Worm (Caenorhabditis elegans): Measurements from ENCODE around the gene Y22D7AL.3.

The Y22D7AL.3 gene

DNA sequence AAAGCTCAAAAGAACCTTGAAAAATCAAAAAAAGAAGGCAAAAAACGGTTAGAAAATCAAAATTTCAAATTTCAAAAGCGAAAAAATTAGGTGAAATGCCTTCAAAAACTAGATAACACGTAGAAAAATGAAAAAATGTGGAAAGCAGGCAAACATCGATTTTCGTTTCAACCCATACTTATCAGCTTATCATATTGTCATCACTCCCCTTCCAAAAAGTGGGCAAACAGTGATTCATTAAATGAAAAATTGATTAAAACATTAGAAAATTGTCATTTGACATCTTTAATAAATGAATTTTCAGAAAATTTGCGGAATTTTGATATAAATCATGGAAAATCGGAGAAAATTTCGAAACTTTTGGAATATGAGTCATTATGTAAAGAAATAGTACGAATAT is 19.8 kb downstream of the Y22D7AL.3 start:
- TF ChIP-seq pqm-1 (tag; optimal IDR thresholded peaks at IDR 0.05), result peak; percentile 32
- TF ChIP-seq elt-2 (tag; optimal IDR thresholded peaks at IDR 0.05), result peak; percentile 65
- TF ChIP-seq skn-1 (tag; optimal IDR thresholded peaks at IDR 0.05), result peak; percentile 9
- no peak for TF ChIP-seq daf-12 (tag; optimal IDR thresholded peaks at IDR 0.05)
- peak; percentile 23 for TF ChIP-seq pha-4 (tag; optimal IDR thresholded peaks at IDR 0.05)
- TF ChIP-seq nhr-77 (tag; optimal IDR thresholded peaks at IDR 0.05), result no peak

DNA sequence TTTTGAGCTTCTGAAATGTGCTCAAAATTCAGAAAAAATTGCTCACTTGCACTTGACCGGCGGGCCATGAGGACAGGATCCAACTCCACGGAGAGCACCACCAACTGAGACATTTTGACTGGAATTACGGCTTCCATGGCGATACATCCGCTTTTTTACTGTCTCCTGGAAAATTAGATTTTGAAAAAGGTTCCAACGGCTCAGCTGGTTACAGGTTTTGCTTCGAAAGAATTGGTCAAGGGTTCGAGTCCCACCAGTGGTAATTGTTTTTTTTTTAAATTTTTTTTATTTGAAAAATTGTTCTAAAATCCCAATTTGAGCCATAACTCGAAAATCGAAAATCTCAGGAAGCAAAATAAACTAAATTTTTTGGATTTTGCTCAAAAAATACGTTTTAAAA is 21.1 kb downstream of the Y22D7AL.3 start:
- TF ChIP-seq fkh-2 (tag; optimal IDR thresholded peaks at IDR 0.05) (no peak), ceh-16 (tag; optimal IDR thresholded peaks at IDR 0.05) (no peak), mml-1 (tag; optimal IDR thresholded peaks at IDR 0.05) (no peak), eor-1 (tag; optimal IDR thresholded peaks at IDR 0.05) (no peak)

ce11 chrIII:1663056-1663455 is 21.8 kb downstream of the Y22D7AL.3 start:
- TF ChIP-seq ztf-4 (tag; optimal IDR thresholded peaks at IDR 0.05), result no peak
- peak; percentile 95 for TF ChIP-seq ceh-28 (tag; optimal IDR thresholded peaks at IDR 0.05)

- TF ChIP-seq unc-39 (tag; optimal IDR thresholded peaks at IDR 0.05) (no peak), nhr-23 (tag; optimal IDR thresholded peaks at IDR 0.05) (no peak), elt-2 (tag; optimal IDR thresholded peaks at IDR 0.05) (no peak), nhr-11 (tag; optimal IDR thresholded peaks at IDR 0.05) (no peak), nhr-12 (tag; optimal IDR thresholded peaks at IDR 0.05) (no peak), lin-39 (tag; optimal IDR thresholded peaks at IDR 0.05) (no peak), ceh-16 (tag; optimal IDR thresholded peaks at IDR 0.05) (no peak), fkh-2 (tag; optimal IDR thresholded peaks at IDR 0.05) (no peak), eor-1 (tag; optimal IDR thresholded peaks at IDR 0.05) (no peak), pqm-1 (tag; optimal IDR thresholded peaks at IDR 0.05) (no peak), aly-2 (tag; optimal IDR thresholded peaks at IDR 0.05) (no peak), nhr-67 (tag; optimal IDR thresholded peaks at IDR 0.05) (no peak), ZK546.5 (tag; optimal IDR thresholded peaks at IDR 0.05) (no peak), zag-1 (tag; optimal IDR thresholded peaks at IDR 0.05) (no peak), fkh-10 (GFP tag; optimal IDR thresholded peaks at IDR 0.05) (no peak), ztf-11 (tag; optimal IDR thresholded peaks at IDR 0.05) (no peak), elt-1 (tag; optimal IDR thresholded peaks at IDR 0.05) (no peak), tbx-2 (tag; optimal IDR thresholded peaks at IDR 0.05) (no peak), lin-15B (tag; optimal IDR thresholded peaks at IDR 0.05) (no peak), pha-4 (tag; optimal IDR thresholded peaks at IDR 0.05) (no peak)
Observed at ce11 chrIII:1664761-1665266, 23.6 kb downstream of the Y22D7AL.3 start, which contains the start of gene Y22D7AL.16. Y22D7AL.16 (minus strand) TSS chrIII:1665216.

DNA sequence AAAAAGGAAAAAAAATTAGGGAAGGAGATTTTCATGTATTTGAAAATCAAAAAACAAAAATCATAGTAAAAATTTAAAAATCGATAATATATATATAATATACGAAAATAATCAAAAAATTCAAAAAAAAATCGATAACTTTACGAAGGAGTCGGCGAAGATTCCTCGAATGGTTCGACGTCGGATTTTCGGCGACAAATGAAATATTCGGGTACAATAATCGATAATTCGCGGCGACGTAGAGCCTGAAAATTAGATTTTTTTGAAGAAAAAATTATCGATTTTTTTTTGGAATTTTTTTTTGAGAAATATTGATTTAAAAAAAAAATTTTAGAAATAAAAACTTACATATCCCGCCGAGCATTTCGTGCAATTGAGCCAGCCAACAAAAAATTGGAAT is 24.1 kb downstream of the Y22D7AL.3 start:
- TF ChIP-seq ztf-11 (tag; optimal IDR thresholded peaks at IDR 0.05) (no peak), R02D3.7 (tag; optimal IDR thresholded peaks at IDR 0.05) (no peak), ceh-28 (tag; optimal IDR thresholded peaks at IDR 0.05) (peak; percentile 60)

- TF ChIP-seq egl-5 (tag; optimal IDR thresholded peaks at IDR 0.05) (no peak), elt-3 (tag; optimal IDR thresholded peaks at IDR 0.05) (no peak), nhr-25 (tag; optimal IDR thresholded peaks at IDR 0.05) (no peak), snpc-4 (tag; optimal IDR thresholded peaks at IDR 0.05) (no peak), nhr-23 (tag; optimal IDR thresholded peaks at IDR 0.05) (no peak), unc-39 (tag; optimal IDR thresholded peaks at IDR 0.05) (no peak), ceh-9 (tag; optimal IDR thresholded peaks at IDR 0.05) (no peak), aly-2 (tag; optimal IDR thresholded peaks at IDR 0.05) (no peak), lsy-12 (tag; optimal IDR thresholded peaks at IDR 0.05) (no peak), ceh-82 (tag; optimal IDR thresholded peaks at IDR 0.05) (no peak)
Observed at ce11 chrIII:1665799-1666308, 24.6 kb downstream of the Y22D7AL.3 start, which contains the start of gene Y22D7AR.3. Y22D7AR.3 (minus strand) TSS chrIII:1665849.

All from whole organism, L3 larva.